Fruit fly (Drosophila melanogaster) whole organism, pupa: ENCODE measurements around the gene Hecw.

Experiments
- CG14655 ChIP-seq: fragments of 200-800 bp; sonication (Bioruptor generic); optimal IDR thresholded peaks from 3 replicates; lab custom pipeline; 2017; ENCODE audit warnings: mild to moderate bottlenecking, missing biosample characterization, missing genetic modification reagents, missing genetic modification characterization
- CG15710 ChIP-seq: fragments of 200-800 bp; sonication (Bioruptor generic); optimal IDR thresholded peaks from 2 replicates; lab custom pipeline; 2018; ENCODE audit warnings: missing biosample characterization, mild to moderate bottlenecking, missing genetic modification characterization, moderate library complexity
- CG17806 ChIP-seq: fragments of 200-800 bp; sonication (Bioruptor generic); optimal IDR thresholded peaks from 2 replicates; lab custom pipeline; 2018; ENCODE audit warnings: missing biosample characterization, mild to moderate bottlenecking, missing genetic modification characterization, moderate library complexity
- CG34367 ChIP-seq: fragments of 200-800 bp; sonication (Bioruptor generic); optimal IDR thresholded peaks from 2 replicates; lab custom pipeline; 2018; ENCODE audit warnings: missing biosample characterization, mild to moderate bottlenecking, missing genetic modification characterization
- CG8159 ChIP-seq: fragments of 200-800 bp; sonication (Bioruptor generic); optimal IDR thresholded peaks from 3 replicates; lab custom pipeline; 2018; ENCODE audit warnings: missing biosample characterization, mild to moderate bottlenecking, missing genetic modification characterization, moderate library complexity
- CG8301 ChIP-seq: fragments of 200-800 bp; sonication (Bioruptor generic); optimal IDR thresholded peaks from 2 replicates; lab custom pipeline; 2018; ENCODE audit warnings: missing biosample characterization, mild to moderate bottlenecking, missing genetic modification characterization
- D1 ChIP-seq: fragments of 200-800 bp; sonication (Bioruptor generic); optimal IDR thresholded peaks from 2 replicates; lab custom pipeline; 2018; ENCODE audit warnings: missing biosample characterization, mild to moderate bottlenecking, missing genetic modification characterization, moderate library complexity
- EcR ChIP-seq: fragments of 200-800 bp; sonication (Bioruptor generic); optimal IDR thresholded peaks from 3 replicates; lab custom pipeline; 2019; ENCODE audit warnings: missing biosample characterization, missing genetic modification characterization, mild to moderate bottlenecking, moderate library complexity, missing genetic modification reagents
- fd96Ca ChIP-seq: fragments of 200-800 bp; sonication (Bioruptor generic); IDR thresholded peaks from 3 replicates; pipeline ENCODE4 v1.3.6; 2022; ENCODE audit warnings: missing biosample characterization, missing genetic modification characterization

DNA sequence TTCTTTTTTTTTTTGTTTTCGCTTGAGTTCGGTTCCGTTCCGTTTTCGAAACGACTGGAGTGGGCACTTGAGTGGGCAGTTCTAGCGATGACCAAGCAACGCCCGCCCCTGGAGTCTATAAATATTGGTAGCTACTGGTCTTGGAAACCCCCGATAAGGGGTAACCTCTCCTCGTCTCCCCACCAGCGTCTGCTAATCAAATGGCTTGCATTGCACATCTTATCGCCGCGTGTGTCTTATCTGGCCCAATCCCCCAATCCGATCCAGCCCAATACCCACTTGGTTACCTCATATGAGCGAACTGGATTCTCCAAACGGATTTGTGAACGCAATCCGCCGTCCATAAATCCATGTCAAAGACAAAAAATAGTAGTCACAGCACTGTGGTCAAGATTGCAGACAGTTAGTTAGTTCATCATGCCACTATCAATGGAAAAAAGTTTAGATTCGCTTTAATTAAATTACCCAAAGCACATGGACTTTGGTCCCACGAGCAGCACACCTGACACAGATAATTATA, 54.1 kb downstream of the Hecw start, which contains the start of gene CG3106:
- TF ChIP-seq CG14655 (no peak), CG17806 (tag; lab: Kevin White, UChicago) (no peak), EcR (GFP tag; lab: Kevin White, UChicago) (no peak), CG15710 (tag; lab: Kevin White, UChicago) (no peak), CG34367 (no peak), fd96Ca (GFP tag; lab: Robert Waterston, UW) (no peak), D1 (no peak), CG8159 (tag; lab: Kevin White, UChicago) (no peak), CG8301 (tag; lab: Kevin White, UChicago) (no peak)
